Fruit fly (Drosophila melanogaster) whole organism, embryonic: ENCODE results near the gene elB.

Experiments
- Atf3 ChIP-seq: fragments of 200-800 bp; sonication (Bioruptor generic); optimal IDR thresholded peaks from 3 replicates; lab custom pipeline; 2016; ENCODE audit warnings: missing biosample characterization, missing genetic modification characterization
- Awh ChIP-seq: fragments of 200-800 bp; sonication (Bioruptor generic); IDR thresholded peaks from 2 replicates; pipeline ENCODE4, ENCODE4 v1.3.6; 2022; ENCODE audit warnings: missing biosample characterization, missing genetic modification characterization
- CG10147 ChIP-seq: fragments of 200-800 bp; sonication (Bioruptor generic); optimal IDR thresholded peaks from 2 replicates; lab custom pipeline; 2019; ENCODE audit warnings: missing biosample characterization, mild to moderate bottlenecking, missing genetic modification characterization, moderate library complexity
- CG11398 ChIP-seq: fragments of 200-800 bp; sonication (Bioruptor generic); optimal IDR thresholded peaks from 2 replicates; lab custom pipeline; 2016; ENCODE audit warnings: missing biosample characterization, missing genetic modification characterization
- CG11560 ChIP-seq: fragments of 200-800 bp; sonication (Bioruptor generic); IDR thresholded peaks from 3 replicates; pipeline ENCODE4 v1.3.6; 2022; ENCODE audit warnings: missing biosample characterization, missing genetic modification characterization
- CG11696 ChIP-seq: fragments of 200-800 bp; sonication (Bioruptor generic); IDR thresholded peaks from 2 replicates; pipeline ENCODE4 v1.3.6; 2022; ENCODE audit warnings: missing biosample characterization, missing genetic modification characterization
- CG13287 ChIP-seq: fragments of 200-800 bp; sonication (Bioruptor generic); IDR thresholded peaks from 2 replicates; pipeline ENCODE4 v1.3.6; 2022; ENCODE audit warnings: missing biosample characterization, missing genetic modification characterization; ENCODE audit not compliant: partially characterized antibody
- CG17361 ChIP-seq: fragments of 200-800 bp; sonication (Bioruptor generic); IDR thresholded peaks from 3 replicates; pipeline ENCODE4 v1.3.6; 2022; ENCODE audit warnings: missing biosample characterization, missing genetic modification characterization
- CG17568 ChIP-seq: fragments of 200-800 bp; sonication (Bioruptor generic); optimal IDR thresholded peaks from 2 replicates; lab custom pipeline; 2018; ENCODE audit warnings: missing biosample characterization, mild to moderate bottlenecking, missing genetic modification characterization, moderate library complexity
- CG2129 ChIP-seq: fragments of 200-800 bp; sonication (Bioruptor generic); IDR thresholded peaks from 2 replicates; pipeline ENCODE4 v1.3.6; 2022; ENCODE audit warnings: missing biosample characterization, missing genetic modification characterization; ENCODE audit not compliant: partially characterized antibody
- CG31388 ChIP-seq: fragments of 200-800 bp; sonication (Bioruptor generic); optimal IDR thresholded peaks from 2 replicates; lab custom pipeline; 2016; ENCODE audit warnings: missing biosample characterization, missing genetic modification characterization
- CG3407 ChIP-seq: fragments of 200-800 bp; sonication (Bioruptor generic); optimal IDR thresholded peaks from 2 replicates; lab custom pipeline; 2018; ENCODE audit warnings: missing biosample characterization, mild to moderate bottlenecking, missing genetic modification characterization
- CG3726 ChIP-seq: fragments of 200-800 bp; sonication (Bioruptor generic); IDR thresholded peaks from 3 replicates; pipeline ENCODE4, ENCODE4 v1.3.6; 2022; ENCODE audit warnings: missing biosample characterization, missing genetic modification characterization
- CG4854 ChIP-seq: fragments of 200-800 bp; sonication (Bioruptor generic); optimal IDR thresholded peaks from 2 replicates; lab custom pipeline; 2016; ENCODE audit warnings: missing biosample characterization, missing genetic modification characterization, inconsistent platforms
- CG7357 ChIP-seq: fragments of 200-800 bp; sonication (Bioruptor generic); IDR thresholded peaks from 3 replicates; pipeline ENCODE4 v1.3.6; 2022; ENCODE audit warnings: missing biosample characterization, missing genetic modification characterization
- CG7556 ChIP-seq: fragments of 200-800 bp; sonication (Bioruptor generic); optimal IDR thresholded peaks from 2 replicates; lab custom pipeline; 2017; ENCODE audit warnings: missing biosample characterization, mild to moderate bottlenecking, missing genetic modification characterization
- CG7786 ChIP-seq: fragments of 200-800 bp; sonication (Bioruptor generic); optimal IDR thresholded peaks from 2 replicates; lab custom pipeline; 2016; ENCODE audit warnings: missing biosample characterization, missing genetic modification characterization
- CG8388 ChIP-seq: fragments of 200-800 bp; sonication (Bioruptor generic); optimal IDR thresholded peaks from 2 replicates; lab custom pipeline; 2019; ENCODE audit warnings: missing biosample characterization, mild to moderate bottlenecking, missing genetic modification characterization, moderate library complexity
- Dip2 ChIP-seq: fragments of 200-800 bp; sonication (Bioruptor generic); IDR thresholded peaks from 2 replicates; pipeline ENCODE4 v1.3.6; 2022; ENCODE audit warnings: missing biosample characterization, missing genetic modification characterization
- Dip3 ChIP-seq: fragments of 200-800 bp; sonication (Bioruptor generic); optimal IDR thresholded peaks from 3 replicates; lab custom pipeline; 2016; ENCODE audit warnings: missing biosample characterization, missing genetic modification characterization
- E2f1 ChIP-seq: fragments of 200-800 bp; sonication (Bioruptor generic); IDR thresholded peaks from 2 replicates; pipeline ENCODE4 v1.3.6; 2022; ENCODE audit warnings: missing biosample characterization, missing genetic modification characterization
- Eip74EF ChIP-seq, 2 experiments: fragments of 200-800 bp in 1 of 2; fragments of >200 bp in 1 of 2; sonication (Bioruptor generic) in 1 of 2; optimal IDR thresholded peaks; 2 replicates each; lab custom pipeline; 2017 to 2019; ENCODE audit warnings: missing biosample characterization in 2 of 2, missing genetic modification characterization in 2 of 2, mild to moderate bottlenecking in 1 of 2, moderate library complexity in 1 of 2
- GATAe ChIP-seq: fragments of 200-800 bp; sonication (Bioruptor generic); conservative IDR thresholded peaks from 2 replicates; pipeline ENCODE4 v1.3.6; 2022; ENCODE audit warnings: missing biosample characterization, missing genetic modification characterization
- HLH54F ChIP-seq: fragments of 200-800 bp; sonication (Bioruptor generic); optimal IDR thresholded peaks from 3 replicates; lab custom pipeline; 2016; ENCODE audit warnings: missing biosample characterization, missing genetic modification characterization
- Hey ChIP-seq: fragments of 200-800 bp; sonication (Bioruptor generic); optimal IDR thresholded peaks from 3 replicates; lab custom pipeline; 2018; ENCODE audit warnings: missing biosample characterization, mild to moderate bottlenecking, missing genetic modification characterization
- PHDP ChIP-seq: fragments of 200-800 bp; sonication (Bioruptor generic); optimal IDR thresholded peaks from 3 replicates; lab custom pipeline; 2018; ENCODE audit warnings: missing biosample characterization, mild to moderate bottlenecking, missing genetic modification characterization, moderate library complexity
- Pdp1 ChIP-seq, 2 experiments: fragments of 200-800 bp; sonication (Bioruptor generic); optimal IDR thresholded peaks; 3 replicates each; lab custom pipeline; 2016; ENCODE audit warnings: missing biosample characterization in 2 of 2, missing genetic modification characterization in 2 of 2, mild to moderate bottlenecking in 1 of 2, moderate library complexity in 1 of 2
- Spps ChIP-seq: fragments of 200-800 bp; sonication (Bioruptor generic); optimal IDR thresholded peaks from 2 replicates; lab custom pipeline; 2018; ENCODE audit warnings: missing biosample characterization, mild to moderate bottlenecking, missing genetic modification characterization
- ac ChIP-seq: fragments of 200-800 bp; sonication (Bioruptor generic); optimal IDR thresholded peaks from 3 replicates; lab custom pipeline; 2017; ENCODE audit warnings: missing biosample characterization, mild to moderate bottlenecking, missing genetic modification characterization
- bab2 ChIP-seq: fragments of 200-800 bp; sonication (Bioruptor generic); optimal IDR thresholded peaks from 2 replicates; lab custom pipeline; 2016; ENCODE audit warnings: missing biosample characterization, missing genetic modification characterization
- cad ChIP-seq: fragments of >200 bp; optimal IDR thresholded peaks from 2 replicates; lab custom pipeline; 2017; ENCODE audit warnings: missing biosample characterization, missing genetic modification characterization
- crol ChIP-seq: fragments of 200-800 bp; sonication (Bioruptor generic); IDR thresholded peaks from 2 replicates; pipeline ENCODE4 v1.3.6; 2022; ENCODE audit warnings: missing biosample characterization, missing genetic modification characterization
- exex ChIP-seq: fragments of 200-800 bp; sonication (Bioruptor generic); optimal IDR thresholded peaks from 4 replicates; lab custom pipeline; 2018; ENCODE audit warnings: missing biosample characterization, mild to moderate bottlenecking, missing genetic modification characterization, moderate library complexity
- fd3F ChIP-seq: fragments of 200-800 bp; sonication (Bioruptor generic); optimal IDR thresholded peaks from 2 replicates; lab custom pipeline; 2018; ENCODE audit warnings: missing biosample characterization, mild to moderate bottlenecking, missing genetic modification characterization, moderate library complexity
- fd64A ChIP-seq: fragments of 200-800 bp; sonication (Bioruptor generic); optimal IDR thresholded peaks from 3 replicates; lab custom pipeline; 2018; ENCODE audit warnings: missing biosample characterization, mild to moderate bottlenecking, missing genetic modification characterization
- ham ChIP-seq: fragments of 200-800 bp; sonication (Bioruptor generic); IDR thresholded peaks from 2 replicates; pipeline ENCODE4 v1.3.6; 2022; ENCODE audit warnings: missing biosample characterization, missing genetic modification characterization
- hb ChIP-seq: fragments of 200-800 bp; sonication (Bioruptor generic); IDR thresholded peaks from 3 replicates; pipeline ENCODE4 v1.3.6; 2022; ENCODE audit warnings: missing biosample characterization, missing genetic modification characterization; ENCODE audit not compliant: partially characterized antibody
- kay ChIP-seq: fragments of 200-800 bp; sonication (Bioruptor generic); optimal IDR thresholded peaks from 2 replicates; lab custom pipeline; 2016; ENCODE audit warnings: missing biosample characterization, missing genetic modification characterization
- mld ChIP-seq: fragments of 200-800 bp; sonication (Bioruptor generic); IDR thresholded peaks from 3 replicates; pipeline ENCODE4 v1.3.6; 2022; ENCODE audit warnings: missing biosample characterization, missing genetic modification characterization; ENCODE audit not compliant: partially characterized antibody
- nom ChIP-seq: fragments of 200-800 bp; sonication (Bioruptor generic); optimal IDR thresholded peaks from 2 replicates; lab custom pipeline; 2017; ENCODE audit warnings: missing biosample characterization, missing genetic modification characterization, mild to moderate bottlenecking, moderate library complexity, missing genetic modification reagents
- phol ChIP-seq: fragments of 200-800 bp; sonication (Bioruptor generic); optimal IDR thresholded peaks from 3 replicates; lab custom pipeline; 2018; ENCODE audit warnings: missing biosample characterization, mild to moderate bottlenecking, missing genetic modification characterization, moderate library complexity
- pita ChIP-seq: fragments of 200-800 bp; sonication (Bioruptor generic); optimal IDR thresholded peaks from 2 replicates; lab custom pipeline; 2017; ENCODE audit warnings: missing biosample characterization, mild to moderate bottlenecking, missing genetic modification characterization
- prd ChIP-seq, 3 experiments: fragments of >200 bp in 2 of 3; fragments of 200-800 bp in 1 of 3; sonication (Bioruptor generic) in 1 of 3; optimal IDR thresholded peaks in 2 of 3; IDR thresholded peaks in 1 of 3; 2 replicates in 2 of 3; 3 replicates in 1 of 3; pipeline versions ENCODE4 v1.3.6 to Lab custom; 2017 to 2022; ENCODE audit warnings: missing biosample characterization in 1 of 3, missing genetic modification characterization in 1 of 3
- sim ChIP-seq: fragments of 200-800 bp; sonication (Bioruptor generic); IDR thresholded peaks from 2 replicates; pipeline ENCODE4 v1.3.6; 2022; ENCODE audit warnings: missing biosample characterization, missing genetic modification characterization
- sna ChIP-seq: fragments of 200-800 bp; sonication (Bioruptor generic); IDR thresholded peaks from 2 replicates; pipeline ENCODE4 v1.3.6; 2022; ENCODE audit warnings: missing biosample characterization, missing genetic modification characterization; ENCODE audit not compliant: partially characterized antibody
- sug ChIP-seq: fragments of 200-800 bp; optimal IDR thresholded peaks from 2 replicates; lab custom pipeline; 2019; ENCODE audit warnings: missing biosample characterization, mild to moderate bottlenecking, missing genetic modification characterization, moderate library complexity
- tgo ChIP-seq: fragments of 200-800 bp; sonication (Bioruptor generic); IDR thresholded peaks from 3 replicates; pipeline ENCODE4 v1.3.6; 2022; ENCODE audit warnings: missing biosample characterization, missing genetic modification characterization
- wek ChIP-seq: fragments of 200-800 bp; sonication (Bioruptor generic); optimal IDR thresholded peaks from 3 replicates; lab custom pipeline; 2018; ENCODE audit warnings: missing biosample characterization, mild to moderate bottlenecking, missing genetic modification characterization, moderate library complexity
- z ChIP-seq: fragments of 200-800 bp; sonication (Bioruptor generic); IDR thresholded peaks from 3 replicates; pipeline ENCODE4 v1.3.6; 2022; ENCODE audit warnings: missing biosample characterization, missing genetic modification characterization
- zf30C ChIP-seq: fragments of 200-800 bp; sonication (Bioruptor generic); optimal IDR thresholded peaks from 3 replicates; lab custom pipeline; 2018; ENCODE audit warnings: missing biosample characterization, mild to moderate bottlenecking, missing genetic modification characterization

The elB gene

dm6 chr2L:14372254-14372717, 37.1 kb downstream of the elB start (continued):
- TF ChIP-seq nom (no peak), mld (no peak), GATAe (GFP tag; lab: Robert Waterston, UW) (peak; percentile 15; the same call in 1 of the 2 replicates), CG2129 (no peak), z (GFP tag; lab: Robert Waterston, UW) (no peak), prd (optimal IDR thresholded peaks at IDR 0.05; lab: Kevin White, UChicago) (no peak), prd (GFP tag; IDR thresholded peaks at IDR 0.05; lab: Robert Waterston, UW) (peak; percentile 74), Dip3 (GFP tag; lab: Kevin White, UChicago) (peak; percentile 12), CG7786 (GFP tag; lab: Kevin White, UChicago) (peak; percentile 64), ac (GFP tag; lab: Kevin White, UChicago) (no peak), Atf3 (GFP tag; lab: Kevin White, UChicago) (peak; percentile 49), tgo (GFP tag; lab: Robert Waterston, UW) (peak; percentile 87), PHDP (tag; lab: Kevin White, UChicago) (peak; percentile 87), Pdp1 (GFP tag; optimal IDR thresholded peaks at IDR 0.05; lab: Kevin White, UChicago) (peak; percentile 22 to 63), CG13287 (no peak), fd3F (peak; percentile 70), exex (tag; lab: Kevin White, UChicago) (no peak), CG8388 (peak; percentile 73), CG17361 (peak; percentile 41; the same call in 1 of the 3 replicates), phol (peak; percentile 40), sug (tag; lab: Kevin White, UChicago) (peak; percentile 59), crol (GFP tag; lab: Robert Waterston, UW) (no peak), CG31388 (GFP tag; lab: Kevin White, UChicago) (no peak), CG10147 (GFP tag; lab: Kevin White, UChicago) (peak; percentile 21), Eip74EF (GFP tag; optimal IDR thresholded peaks at IDR 0.05; lab: Kevin White, UChicago) (no peak), CG17568 (peak; percentile 68), zf30C (GFP tag; lab: Kevin White, UChicago) (no peak), CG3726 (0 out of 3 replicates have a peak, but pooled peaks have one; percentile 20), CG3407 (GFP tag; lab: Kevin White, UChicago) (peak; percentile 26), fd64A (GFP tag; lab: Kevin White, UChicago) (no peak), CG11696 (GFP tag; lab: Robert Waterston, UW) (no peak), CG11560 (tag; lab: Robert Waterston, UW) (peak; percentile 50; the same call in 1 of the 3 replicates), wek (GFP tag; lab: Kevin White, UChicago) (no peak), hb (GFP tag; lab: Robert Waterston, UW) (no peak), CG7357 (no peak), CG11398 (peak; percentile 14), Awh (peak; percentile 63), HLH54F (GFP tag; lab: Kevin White, UChicago) (peak; percentile 47), sna (GFP tag; lab: Robert Waterston, UW) (no peak), kay (GFP tag; lab: Kevin White, UChicago) (peak; percentile 20), bab2 (GFP tag; lab: Kevin White, UChicago) (peak; percentile 74), pita (GFP tag; lab: Kevin White, UChicago) (no peak), E2f1 (GFP tag; lab: Robert Waterston, UW) (peak; percentile 61), CG7556 (peak; percentile 80), Hey (tag; lab: Kevin White, UChicago) (no peak), ham (GFP tag; lab: Robert Waterston, UW) (no peak), sim (GFP tag; lab: Robert Waterston, UW) (no peak), Dip2 (GFP tag; lab: Robert Waterston, UW) (no peak), CG4854 (GFP tag; lab: Kevin White, UChicago) (no peak), cad (GFP tag; lab: Kevin White, UChicago) (no peak), Spps (tag; lab: Kevin White, UChicago) (no peak)
